Worm (Caenorhabditis elegans) whole organism, L3 larva: ENCODE data around the gene F46B3.8.

Source experiments
- R02D3.7 ChIP-seq: fragments of 150-350 bp; optimal IDR thresholded peaks from 2 replicates; lab custom pipeline; 2014; ENCODE audit warnings: missing biosample characterization, missing genetic modification characterization
- elt-2 ChIP-seq: sonication (generic microtip); optimal IDR thresholded peaks from 2 replicates; lab custom pipeline; 2016; ENCODE audit warnings: missing genetic modification reagents, mild to moderate bottlenecking, missing genetic modification characterization, missing compliant biosample characterization
- elt-3 ChIP-seq, 3 experiments: fragments of 150-350 bp in 1 of 3; sonication (generic microtip) in 2 of 3; optimal IDR thresholded peaks; 2 replicates in 2 of 3; 4 replicates in 1 of 3; lab custom pipeline; 2014 to 2017; ENCODE audit warnings: missing biosample characterization in 3 of 3, missing genetic modification characterization in 3 of 3
- hmg-11 ChIP-seq: sonication (generic microtip); optimal IDR thresholded peaks from 2 replicates; lab custom pipeline; 2016; ENCODE audit warnings: missing genetic modification characterization, missing compliant biosample characterization
- mdl-1 ChIP-seq: fragments of 150-350 bp; optimal IDR thresholded peaks from 2 replicates; lab custom pipeline; 2014; ENCODE audit warnings: missing biosample characterization, missing genetic modification characterization

DNA sequence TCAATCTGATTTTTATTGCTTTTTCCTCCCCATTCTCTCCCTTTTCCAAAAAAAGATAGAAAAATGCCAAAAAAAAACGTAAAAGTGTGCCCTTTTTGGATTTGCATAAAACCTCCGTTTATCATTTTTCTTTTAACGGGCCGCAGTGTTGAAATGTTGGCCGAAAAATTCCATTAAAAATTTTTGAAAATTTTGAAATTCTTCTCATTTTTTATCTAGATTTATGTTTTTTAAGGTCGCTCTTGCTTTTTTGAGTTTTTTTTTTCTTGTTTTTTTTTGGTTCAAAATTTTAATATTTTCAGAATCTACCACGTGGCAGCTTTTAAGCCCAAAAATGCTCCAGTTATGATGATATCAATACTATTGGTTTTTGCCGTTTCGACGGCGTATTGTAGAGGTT is 31.4 kb upstream of the F46B3.8 start, which contains the start of gene mnr-1:
- TF ChIP-seq R02D3.7 (no peak), mdl-1 (tag; lab: Kevin White, UChicago) (no peak), hmg-11 (tag; lab: Kevin White, UChicago) (no peak), elt-2 (no peak), elt-3 (tag; optimal IDR thresholded peaks at IDR 0.05; lab: Kevin White, UChicago) (no peak)
